Worm (Caenorhabditis elegans) whole organism, late embryonic: ENCODE data around the gene F44G4.1.

Experiments used
- C38D4.7 ChIP-seq: fragments of 200-800 bp; sonication (Bioruptor generic); optimal IDR thresholded peaks from 2 replicates; lab custom pipeline; 2018; ENCODE audit warnings: mild to moderate bottlenecking, missing genetic modification characterization, moderate library complexity, missing compliant biosample characterization
- K02D7.2 ChIP-seq: sonication (generic microtip); optimal IDR thresholded peaks from 2 replicates; lab custom pipeline; 2017; ENCODE audit warnings: mild to moderate bottlenecking, missing genetic modification characterization, missing compliant biosample characterization
- K09A11.1 ChIP-seq: sonication (generic microtip); optimal IDR thresholded peaks from 2 replicates; lab custom pipeline; 2017; ENCODE audit warnings: antibody characterized with exemption, mild to moderate bottlenecking, missing genetic modification characterization, missing compliant biosample characterization; ENCODE audit not compliant: insufficient read depth
- T23F11.4 ChIP-seq: fragments of 200-800 bp; sonication (Bioruptor generic); optimal IDR thresholded peaks from 2 replicates; lab custom pipeline; 2018; ENCODE audit warnings: mild to moderate bottlenecking, missing genetic modification characterization, missing compliant biosample characterization
- Y22D7AL.16 ChIP-seq: sonication (generic microtip); optimal IDR thresholded peaks from 2 replicates; lab custom pipeline; 2016; ENCODE audit warnings: missing genetic modification characterization, missing compliant biosample characterization
- ceh-14 ChIP-seq: sonication (generic microtip); optimal IDR thresholded peaks from 2 replicates; lab custom pipeline; 2016; ENCODE audit warnings: missing genotype, missing genetic modification characterization, missing compliant biosample characterization
- ceh-18 ChIP-seq: sonication (generic microtip); optimal IDR thresholded peaks from 2 replicates; lab custom pipeline; 2016; ENCODE audit warnings: missing genetic modification characterization, missing compliant biosample characterization
- ceh-24 ChIP-seq: sonication (generic microtip); optimal IDR thresholded peaks from 2 replicates; lab custom pipeline; 2016; ENCODE audit warnings: mild to moderate bottlenecking, missing genetic modification characterization, missing compliant biosample characterization
- ceh-30 ChIP-seq: fragments of 150-350 bp; optimal IDR thresholded peaks from 2 replicates; lab custom pipeline; 2014; ENCODE audit warnings: missing biosample characterization, missing genetic modification characterization
- ceh-31 ChIP-seq: sonication (generic microtip); optimal IDR thresholded peaks from 2 replicates; lab custom pipeline; 2016; ENCODE audit warnings: missing genetic modification characterization, missing compliant biosample characterization
- ceh-34 ChIP-seq: sonication (generic microtip); optimal IDR thresholded peaks from 2 replicates; lab custom pipeline; 2016; ENCODE audit warnings: mild to moderate bottlenecking, missing genetic modification characterization, missing compliant biosample characterization
- ceh-6 ChIP-seq: fragments of 200-800 bp; sonication (Bioruptor generic); optimal IDR thresholded peaks from 2 replicates; lab custom pipeline; 2018; ENCODE audit warnings: mild to moderate bottlenecking, missing genetic modification characterization, missing compliant biosample characterization
- che-1 ChIP-seq: sonication (generic microtip); optimal IDR thresholded peaks from 2 replicates; lab custom pipeline; 2016; ENCODE audit warnings: mild to moderate bottlenecking, missing genetic modification characterization, missing compliant biosample characterization
- dve-1 ChIP-seq: sonication (generic microtip); optimal IDR thresholded peaks from 2 replicates; lab custom pipeline; 2017; ENCODE audit warnings: antibody characterized with exemption, mild to moderate bottlenecking, missing genetic modification characterization, missing compliant biosample characterization
- elt-2 ChIP-seq: sonication (generic microtip); optimal IDR thresholded peaks from 2 replicates; lab custom pipeline; 2016; ENCODE audit warnings: missing genetic modification reagents, missing genetic modification characterization, missing compliant biosample characterization
- elt-4 ChIP-seq: sonication (generic microtip); optimal IDR thresholded peaks from 2 replicates; lab custom pipeline; 2016; ENCODE audit warnings: missing genetic modification characterization, missing compliant biosample characterization
- ets-4 ChIP-seq: sonication (generic microtip); optimal IDR thresholded peaks from 2 replicates; lab custom pipeline; 2016; ENCODE audit warnings: missing genetic modification characterization, missing compliant biosample characterization
- eyg-1 ChIP-seq: sonication (generic microtip); optimal IDR thresholded peaks from 2 replicates; lab custom pipeline; 2016; ENCODE audit warnings: missing genotype, missing genetic modification characterization, missing compliant biosample characterization
- hlh-13 ChIP-seq: fragments of 200-800 bp; sonication (Bioruptor generic); optimal IDR thresholded peaks from 2 replicates; lab custom pipeline; 2018; ENCODE audit warnings: mild to moderate bottlenecking, missing genetic modification characterization, missing compliant biosample characterization
- hlh-15 ChIP-seq: sonication (generic microtip); optimal IDR thresholded peaks from 2 replicates; lab custom pipeline; 2016; ENCODE audit warnings: missing genetic modification characterization, missing compliant biosample characterization
- hlh-6 ChIP-seq: sonication (generic microtip); optimal IDR thresholded peaks from 2 replicates; lab custom pipeline; 2016; ENCODE audit warnings: missing genotype, missing genetic modification characterization, missing compliant biosample characterization
- hlh-8 ChIP-seq: sonication (generic microtip); optimal IDR thresholded peaks from 2 replicates; lab custom pipeline; 2016; ENCODE audit warnings: missing genotype, missing genetic modification characterization, missing compliant biosample characterization
- madf-2 ChIP-seq: sonication (generic microtip); optimal IDR thresholded peaks from 2 replicates; lab custom pipeline; 2017; ENCODE audit warnings: missing genetic modification characterization, missing compliant biosample characterization
- mec-3 ChIP-seq: sonication (generic microtip); optimal IDR thresholded peaks from 2 replicates; lab custom pipeline; 2016; ENCODE audit warnings: borderline replicate concordance, missing genetic modification characterization, missing compliant biosample characterization
- nhr-11 ChIP-seq: fragments of 150-350 bp; optimal IDR thresholded peaks from 2 replicates; lab custom pipeline; 2014; ENCODE audit warnings: missing biosample characterization, missing genetic modification characterization
- npax-4 ChIP-seq: sonication (generic microtip); optimal IDR thresholded peaks from 2 replicates; lab custom pipeline; 2016; ENCODE audit warnings: missing genetic modification characterization, missing compliant biosample characterization
- odd-2 ChIP-seq: sonication (generic microtip); optimal IDR thresholded peaks from 2 replicates; lab custom pipeline; 2017; ENCODE audit warnings: antibody characterized with exemption, mild to moderate bottlenecking, missing genetic modification characterization, missing compliant biosample characterization
- pag-3 ChIP-seq: sonication (generic microtip); optimal IDR thresholded peaks from 2 replicates; lab custom pipeline; 2016; ENCODE audit warnings: missing compliant biosample characterization, missing genetic modification characterization, borderline replicate concordance
- pax-1 ChIP-seq: fragments of 150-350 bp; optimal IDR thresholded peaks from 2 replicates; lab custom pipeline; 2014; ENCODE audit warnings: missing biosample characterization, missing genetic modification characterization
- pros-1 ChIP-seq: fragments of 150-350 bp; optimal IDR thresholded peaks from 2 replicates; lab custom pipeline; 2014; ENCODE audit warnings: missing biosample characterization, missing genetic modification reagents, missing genetic modification characterization
- ref-2 ChIP-seq: sonication (generic microtip); optimal IDR thresholded peaks from 2 replicates; lab custom pipeline; 2016; ENCODE audit warnings: missing genetic modification characterization, missing compliant biosample characterization
- sdc-2 ChIP-seq: sonication (generic microtip); optimal IDR thresholded peaks from 2 replicates; lab custom pipeline; 2016; ENCODE audit warnings: missing genotype, missing genetic modification characterization, missing compliant biosample characterization
- syd-9 ChIP-seq: sonication (generic microtip); optimal IDR thresholded peaks from 2 replicates; lab custom pipeline; 2016; ENCODE audit warnings: mild to moderate bottlenecking, missing genetic modification characterization, moderate library complexity, missing compliant biosample characterization
- tbx-7 ChIP-seq: sonication (generic microtip); optimal IDR thresholded peaks from 2 replicates; lab custom pipeline; 2016; ENCODE audit warnings: missing genotype, missing genetic modification characterization, missing compliant biosample characterization
- unc-3 ChIP-seq, 2 experiments: fragments of 200-800 bp in 1 of 2; sonication (Bioruptor generic) in 1 of 2; sonication (generic microtip) in 1 of 2; conservative IDR thresholded peaks in 1 of 2; optimal IDR thresholded peaks in 1 of 2; 2 replicates each; pipeline versions ENCODE4 v1.3.6 to Lab custom; 2016 to 2022; ENCODE audit warnings: missing compliant biosample characterization in 2 of 2, missing genetic modification characterization in 2 of 2, missing genetic modification reagents in 1 of 2
- unc-55 ChIP-seq: sonication (generic microtip); optimal IDR thresholded peaks from 2 replicates; lab custom pipeline; 2017; ENCODE audit warnings: missing biosample characterization, missing genetic modification reagents, missing genetic modification characterization
- unc-86 ChIP-seq: sonication (generic microtip); optimal IDR thresholded peaks from 2 replicates; lab custom pipeline; 2016; ENCODE audit warnings: missing genetic modification characterization, missing compliant biosample characterization
- zip-5 ChIP-seq: sonication (generic microtip); optimal IDR thresholded peaks from 2 replicates; lab custom pipeline; 2016; ENCODE audit warnings: missing genetic modification characterization, missing compliant biosample characterization

Gene F44G4.1

ce11 chrII:9031891-9032290 is 37.5 kb downstream of the F44G4.1 start:
- TF ChIP-seq hlh-13 (no peak), T23F11.4 (GFP tag; lab: Kevin White, UChicago) (no peak), elt-4 (tag; lab: Kevin White, UChicago) (no peak), hlh-15 (tag; lab: Kevin White, UChicago) (no peak), eyg-1 (tag; lab: Kevin White, UChicago) (no peak)

- no peak for TF ChIP-seq ceh-24 (tag; lab: Kevin White, UChicago)
- TF ChIP-seq pros-1 (tag; lab: Kevin White, UChicago): no peak
- TF ChIP-seq ceh-14 (tag; lab: Kevin White, UChicago): no peak
- TF ChIP-seq madf-2: no peak
- no peak for TF ChIP-seq hlh-15 (tag; lab: Kevin White, UChicago)
- TF ChIP-seq syd-9 (tag; lab: Kevin White, UChicago): no peak
- no peak for TF ChIP-seq nhr-11 (tag; lab: Kevin White, UChicago)
- TF ChIP-seq hlh-8: no peak
- TF ChIP-seq ets-4 (tag; lab: Kevin White, UChicago): no peak
- TF ChIP-seq unc-55 (GFP tag; lab: Kevin White, UChicago): no peak
- no peak for TF ChIP-seq dve-1 (tag; lab: Kevin White, UChicago)
These were observed 38.6 kb downstream of the F44G4.1 start for ce11 chrII:9033034-9033433.

- TF ChIP-seq syd-9 (tag; lab: Kevin White, UChicago) (no peak), tbx-7 (tag; lab: Kevin White, UChicago) (no peak), K02D7.2 (no peak), pag-3 (tag; lab: Kevin White, UChicago) (no peak), che-1 (tag; lab: Kevin White, UChicago) (no peak), hlh-6 (tag; lab: Kevin White, UChicago) (no peak), npax-4 (tag; lab: Kevin White, UChicago) (no peak), ceh-14 (tag; lab: Kevin White, UChicago) (no peak), Y22D7AL.16 (tag; lab: Kevin White, UChicago) (no peak), K09A11.1 (tag; lab: Kevin White, UChicago) (no peak), mec-3 (tag; lab: Kevin White, UChicago) (no peak), zip-5 (tag; lab: Kevin White, UChicago) (no peak), ceh-31 (tag; lab: Kevin White, UChicago) (no peak), ceh-6 (no peak)
These were observed 43.8 kb downstream of the F44G4.1 start, which contains the start of gene gcs-1 for ce11 chrII:9038201-9038600. gcs-1 (minus strand) TSS chrII:9038301.

- TF ChIP-seq ceh-18 (tag; lab: Kevin White, UChicago) (no peak), elt-2 (tag; lab: Kevin White, UChicago) (no peak), ets-4 (tag; lab: Kevin White, UChicago) (no peak), ceh-24 (tag; lab: Kevin White, UChicago) (no peak), C38D4.7 (GFP tag; lab: Kevin White, UChicago) (no peak), pax-1 (tag; lab: Kevin White, UChicago) (no peak), ceh-14 (tag; lab: Kevin White, UChicago) (no peak), odd-2 (tag; lab: Kevin White, UChicago) (no peak), zip-5 (tag; lab: Kevin White, UChicago) (no peak), ceh-31 (tag; lab: Kevin White, UChicago) (no peak), ref-2 (tag; lab: Kevin White, UChicago) (no peak)
- TF ChIP-seq, all 69 proteins: peak for 0
These were observed 44.3 kb downstream of the F44G4.1 start for ce11 chrII:9038736-9039135.

ce11 chrII:9041306-9041705 is 46.9 kb downstream of the F44G4.1 start, which contains the start of gene F37B12.3:
F37B12.3 (minus strand) TSS chrII:9041406.
- TF ChIP-seq sdc-2 (tag; lab: Kevin White, UChicago) (no peak), ceh-30 (tag; lab: Kevin White, UChicago) (no peak), ets-4 (tag; lab: Kevin White, UChicago) (no peak), unc-3 (GFP tag; conservative IDR thresholded peaks at IDR 0.05; lab: Robert Waterston, UW) (no peak), unc-3 (tag; optimal IDR thresholded peaks at IDR 0.05; lab: Kevin White, UChicago) (no peak), elt-2 (tag; lab: Kevin White, UChicago) (no peak), ceh-34 (tag; lab: Kevin White, UChicago) (no peak), unc-86 (tag; lab: Kevin White, UChicago) (no peak)
- TF ChIP-seq, all 69 proteins: peak for 0
